Worm (Caenorhabditis elegans): ENCODE results near the gene C49C3.9.

The C49C3.9 gene

DNA sequence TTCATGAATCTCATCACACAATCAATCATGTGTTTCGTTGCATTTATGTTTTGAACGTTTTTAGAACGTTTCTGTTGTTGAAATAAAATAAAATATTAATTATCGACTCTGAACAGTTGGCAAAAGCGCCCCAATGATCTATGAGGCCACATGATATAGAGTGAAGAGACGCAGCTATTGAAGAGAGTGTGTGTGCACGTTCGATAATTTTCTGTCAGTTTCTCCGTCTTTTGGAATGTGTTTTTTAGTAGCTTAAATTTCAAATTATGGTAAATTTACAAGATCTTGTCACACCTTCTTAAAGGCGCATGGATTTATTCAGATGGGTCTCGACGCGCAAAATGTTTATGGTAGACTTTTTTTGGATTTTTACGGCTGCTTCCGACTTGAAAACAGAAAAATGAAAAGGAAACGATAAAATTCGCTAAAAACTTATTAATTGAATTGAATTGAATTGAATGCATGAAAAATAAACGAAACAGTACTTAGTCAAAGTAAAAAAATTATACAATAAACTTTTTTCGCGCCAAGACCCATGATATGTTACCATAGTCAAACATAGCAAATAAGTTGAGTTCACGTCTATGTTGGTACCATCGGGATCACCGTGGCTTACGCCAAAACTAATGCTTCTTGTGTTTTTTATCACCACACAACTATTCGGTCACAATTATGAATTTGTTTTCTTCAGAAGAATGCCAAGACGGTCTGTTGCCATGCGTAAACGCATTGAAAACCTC is 8.4 kb downstream of the C49C3.9 start, which contains the start of gene C49C3.15 (continued):
- no peak for TF ChIP-seq egl-43 (GFP tag; IDR thresholded peaks at IDR 0.05)
- TF ChIP-seq dmd-8 (GFP tag; IDR thresholded peaks at IDR 0.05) = no peak
- TF ChIP-seq mes-2 (tag; optimal IDR thresholded peaks at IDR 0.05; ENCODE audit: poor library complexity, severe bottlenecking) = peak; percentile 47
- TF ChIP-seq unc-62 (GFP tag; optimal IDR thresholded peaks at IDR 0.05 in 1 of 2) = peak in 1 of 2 experiments; percentile 80
- no peak for TF ChIP-seq unc-62 (tag; optimal IDR thresholded peaks at IDR 0.05)
- no peak for TF ChIP-seq snpc-1.2 (GFP tag; IDR thresholded peaks at IDR 0.05)
- peak; percentile 42 for TF ChIP-seq mep-1 (tag; optimal IDR thresholded peaks at IDR 0.05)
- no peak for TF ChIP-seq ceh-28 (tag; optimal IDR thresholded peaks at IDR 0.05)
- no peak for TF ChIP-seq nhr-11 (tag; optimal IDR thresholded peaks at IDR 0.05)
- TF ChIP-seq ama-1 (optimal IDR thresholded peaks at IDR 0.05) = no peak
- peak in 1 of 2 experiments; percentile 10 for TF ChIP-seq mdl-1 (tag; optimal IDR thresholded peaks at IDR 0.05)
- TF ChIP-seq nhr-6 (tag; optimal IDR thresholded peaks at IDR 0.05) = no peak
- TF ChIP-seq R02D3.7 (tag; optimal IDR thresholded peaks at IDR 0.05) = no peak
- TF ChIP-seq daf-8 (GFP tag; IDR thresholded peaks at IDR 0.05) = no peak
- TF ChIP-seq hif-1 (tag; optimal IDR thresholded peaks at IDR 0.05) = peak in 1 of 2 experiments; percentile 83
- no peak for TF ChIP-seq F10B5.3 (tag; optimal IDR thresholded peaks at IDR 0.05)
- TF ChIP-seq daf-19 (GFP tag; conservative IDR thresholded peaks at IDR 0.05) = no peak
- TF ChIP-seq gei-8 (GFP tag; optimal IDR thresholded peaks at IDR 0.05) = no peak
- TF ChIP-seq nhr-76 (tag; optimal IDR thresholded peaks at IDR 0.05) = no peak
- no peak for TF ChIP-seq F44E2.7 (GFP tag; IDR thresholded peaks at IDR 0.05)
- no peak for TF ChIP-seq ztf-11 (tag; optimal IDR thresholded peaks at IDR 0.05)
- no peak for TF ChIP-seq nhr-111 (GFP tag; optimal IDR thresholded peaks at IDR 0.05)
- no peak for TF ChIP-seq Y5F2A.4 (GFP tag; optimal IDR thresholded peaks at IDR 0.05)
- no peak for TF ChIP-seq mxl-3 (GFP tag; optimal IDR thresholded peaks at IDR 0.05)
- TF ChIP-seq dve-1 (tag; optimal IDR thresholded peaks at IDR 0.05; ENCODE audit: insufficient read depth) = peak; percentile 45
- peak; percentile 48; the same call in 1 of the 2 replicates for TF ChIP-seq lin-38 (GFP tag; IDR thresholded peaks at IDR 0.05)
- TF ChIP-seq lim-7 (GFP tag; IDR thresholded peaks at IDR 0.05) = no peak
- TF ChIP-seq ceh-44 (GFP tag; IDR thresholded peaks at IDR 0.05) = no peak
- TF ChIP-seq nhr-41 (GFP tag; IDR thresholded peaks at IDR 0.05) = no peak
- TF ChIP-seq lin-29 (GFP tag; IDR thresholded peaks at IDR 0.05) = no peak
- TF ChIP-seq F26F4.8 (GFP tag; conservative IDR thresholded peaks at IDR 0.05) = no peak
- no peak for TF ChIP-seq vab-7 (GFP tag; IDR thresholded peaks at IDR 0.05)
- no peak for TF ChIP-seq nhr-77 (tag; optimal IDR thresholded peaks at IDR 0.05)

DNA sequence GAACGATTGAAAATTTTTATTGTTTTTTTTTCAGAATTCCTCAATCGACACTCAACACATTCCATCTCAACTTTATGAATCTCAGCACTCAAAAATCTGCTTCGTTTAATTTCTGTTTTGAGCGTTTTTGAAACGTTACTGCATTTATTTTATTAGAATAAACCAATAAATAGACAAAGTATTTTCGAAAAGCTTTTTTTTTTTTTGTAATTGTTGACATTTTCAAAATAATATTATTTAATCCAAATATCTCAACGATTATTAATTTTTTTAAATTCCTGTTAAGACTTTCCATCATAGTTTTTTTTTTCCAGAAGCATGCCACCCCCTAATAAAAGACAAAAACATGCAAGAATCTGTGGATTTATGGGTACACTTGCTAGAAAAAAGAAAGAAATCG is 9.9 kb downstream of the C49C3.9 start, which contains the start of gene C49C3.7:
TSS of gene C49C3.7 (plus strand) at position 301 of the 400 bp plus-strand sequence.
- TF ChIP-seq vab-7 (GFP tag; IDR thresholded peaks at IDR 0.05) (no peak), zfp-2 (tag; optimal IDR thresholded peaks at IDR 0.05) (no peak), aha-1 (tag) (peak; percentile 86)

DNA sequence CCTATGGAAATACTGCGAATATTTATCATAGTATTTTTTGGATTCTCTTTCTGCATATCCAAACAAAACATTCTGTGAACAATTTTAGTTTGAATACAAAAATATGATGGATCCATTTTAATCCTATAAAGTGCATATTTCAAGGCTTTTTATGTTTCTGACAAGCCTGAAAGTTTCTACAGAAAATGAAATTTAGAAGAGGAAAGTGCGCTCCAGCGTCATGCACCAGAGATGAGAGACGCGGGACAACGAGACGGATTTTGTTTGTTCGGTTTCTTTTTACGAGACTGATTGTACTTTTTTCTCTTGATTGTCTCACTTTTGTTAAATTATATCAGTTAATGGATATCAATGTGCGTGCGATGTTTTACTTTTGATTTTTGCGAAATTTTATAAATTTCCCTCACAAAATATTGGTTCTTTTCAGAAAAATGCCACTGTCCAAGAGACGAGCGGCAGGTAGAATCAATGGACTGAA is 11.0 kb downstream of the C49C3.9 start, which contains the start of gene C49C3.6:
TSS of gene C49C3.6 (plus strand) at position 428 of the 478 bp plus-strand sequence.
- TF ChIP-seq snpc-1.2 (GFP tag; IDR thresholded peaks at IDR 0.05) = peak; percentile 61; the same call in 1 of the 2 replicates
- TF ChIP-seq unc-62 (GFP tag; optimal IDR thresholded peaks at IDR 0.05 in 1 of 2) = no peak
- TF ChIP-seq unc-62 (tag; optimal IDR thresholded peaks at IDR 0.05) = no peak
- peak; percentile 72 for TF ChIP-seq lin-38 (GFP tag; IDR thresholded peaks at IDR 0.05)
- no peak for TF ChIP-seq daf-16 (GFP tag; optimal IDR thresholded peaks at IDR 0.05)
- TF ChIP-seq daf-16 (tag; optimal IDR thresholded peaks at IDR 0.05) = peak; percentile 1
- TF ChIP-seq lsy-2 (tag; optimal IDR thresholded peaks at IDR 0.05) = peak in 1 of 2 experiments; percentile 42
- TF ChIP-seq zfp-2 (tag; optimal IDR thresholded peaks at IDR 0.05) = no peak
- peak; percentile 28 for TF ChIP-seq mes-2 (tag; optimal IDR thresholded peaks at IDR 0.05; ENCODE audit: poor library complexity, severe bottlenecking)
